Worm (Caenorhabditis elegans) whole organism, L3 larva: Measurements from ENCODE around the gene F39B3.3.
"Not testable (repeated sequence)": the region's sequence is repeated elsewhere in the genome, so short reads cannot be mapped to it uniquely, and the experiment has no call there.

ENCODE experiments used
- R02D3.7 ChIP-seq: fragments of 150-350 bp; optimal IDR thresholded peaks from 2 replicates; lab custom pipeline; 2014; ENCODE audit warnings: missing biosample characterization, missing genetic modification characterization
- ama-1 ChIP-seq: fragments of 150-350 bp; optimal IDR thresholded peaks from 2 replicates; lab custom pipeline; 2018
- ceh-16 ChIP-seq: sonication (generic microtip); optimal IDR thresholded peaks from 2 replicates; lab custom pipeline; 2017; ENCODE audit warnings: missing biosample characterization, missing genetic modification characterization
- ceh-28 ChIP-seq: fragments of 150-350 bp; optimal IDR thresholded peaks from 2 replicates; lab custom pipeline; 2014; ENCODE audit warnings: missing biosample characterization, missing genetic modification reagents, missing genetic modification characterization
- ceh-9 ChIP-seq: sonication (generic microtip); optimal IDR thresholded peaks from 2 replicates; lab custom pipeline; 2018; ENCODE audit warnings: missing biosample characterization, missing genetic modification characterization
- egl-27 ChIP-seq: sonication (generic microtip); optimal IDR thresholded peaks from 4 replicates; lab custom pipeline; 2017; ENCODE audit warnings: missing biosample characterization, missing genetic modification reagents, missing genetic modification characterization
- elt-1 ChIP-seq: fragments of 150-350 bp; optimal IDR thresholded peaks from 2 replicates; lab custom pipeline; 2014; ENCODE audit warnings: missing biosample characterization, missing genetic modification characterization
- elt-2 ChIP-seq: sonication (generic microtip); optimal IDR thresholded peaks from 2 replicates; lab custom pipeline; 2016; ENCODE audit warnings: missing genetic modification reagents, mild to moderate bottlenecking, missing genetic modification characterization, missing compliant biosample characterization
- eor-1 ChIP-seq, 2 experiments: fragments of 150-350 bp; optimal IDR thresholded peaks; 2 replicates each; lab custom pipeline; 2014 to 2018; ENCODE audit warnings: missing biosample characterization in 2 of 2, missing genetic modification characterization in 2 of 2
- fkh-10 ChIP-seq: sonication (generic microtip); optimal IDR thresholded peaks from 2 replicates; lab custom pipeline; 2017; ENCODE audit warnings: missing biosample characterization, missing genetic modification reagents, missing genetic modification characterization
- fkh-2 ChIP-seq: fragments of 150-350 bp; optimal IDR thresholded peaks from 2 replicates; lab custom pipeline; 2014; ENCODE audit warnings: missing biosample characterization, missing genetic modification reagents, missing genetic modification characterization
- fos-1 ChIP-seq: fragments of 150-350 bp; optimal IDR thresholded peaks from 2 replicates; lab custom pipeline; 2014; ENCODE audit warnings: missing biosample characterization, missing genetic modification characterization
- hmg-11 ChIP-seq: sonication (generic microtip); optimal IDR thresholded peaks from 2 replicates; lab custom pipeline; 2016; ENCODE audit warnings: missing genetic modification characterization, missing compliant biosample characterization
- jun-1 ChIP-seq: fragments of 150-350 bp; optimal IDR thresholded peaks from 2 replicates; lab custom pipeline; 2014; ENCODE audit warnings: missing biosample characterization, missing genetic modification reagents, missing genetic modification characterization
- lin-15B ChIP-seq: fragments of 150-350 bp; optimal IDR thresholded peaks from 2 replicates; lab custom pipeline; 2014; ENCODE audit warnings: missing biosample characterization, missing genetic modification characterization
- lin-39 ChIP-seq: fragments of 150-350 bp; optimal IDR thresholded peaks from 2 replicates; lab custom pipeline; 2018; ENCODE audit warnings: missing biosample characterization, missing genetic modification reagents, missing genetic modification characterization
- lsy-12 ChIP-seq: sonication (generic microtip); optimal IDR thresholded peaks from 2 replicates; lab custom pipeline; 2016; ENCODE audit warnings: mild to moderate bottlenecking, missing genetic modification characterization, missing compliant biosample characterization
- mdl-1 ChIP-seq: fragments of 150-350 bp; optimal IDR thresholded peaks from 2 replicates; lab custom pipeline; 2014; ENCODE audit warnings: missing biosample characterization, missing genetic modification characterization
- nfya-1 ChIP-seq: sonication (generic microtip); optimal IDR thresholded peaks from 2 replicates; lab custom pipeline; 2017; ENCODE audit warnings: missing genetic modification characterization, mild to moderate bottlenecking, missing compliant biosample characterization, antibody characterized with exemption, moderate library complexity; ENCODE audit not compliant: insufficient read depth
- nhr-11 ChIP-seq: fragments of 150-350 bp; optimal IDR thresholded peaks from 2 replicates; lab custom pipeline; 2014; ENCODE audit warnings: missing biosample characterization, missing genetic modification characterization
- nhr-12 ChIP-seq: fragments of 150-350 bp; optimal IDR thresholded peaks from 2 replicates; lab custom pipeline; 2014; ENCODE audit warnings: missing biosample characterization, missing genetic modification characterization
- nhr-237 ChIP-seq: fragments of 150-350 bp; optimal IDR thresholded peaks from 2 replicates; lab custom pipeline; 2014; ENCODE audit warnings: missing biosample characterization, missing genetic modification characterization
- nhr-28 ChIP-seq: fragments of 150-350 bp; optimal IDR thresholded peaks from 2 replicates; lab custom pipeline; 2014; ENCODE audit warnings: missing biosample characterization, missing genetic modification characterization
- nhr-43 ChIP-seq: sonication (generic microtip); optimal IDR thresholded peaks from 2 replicates; lab custom pipeline; 2016; ENCODE audit warnings: mild to moderate bottlenecking, missing genetic modification characterization, missing compliant biosample characterization; ENCODE audit not compliant: poor library complexity, severe bottlenecking
- nhr-67 ChIP-seq: fragments of 150-350 bp; optimal IDR thresholded peaks from 2 replicates; lab custom pipeline; 2014; ENCODE audit warnings: missing biosample characterization, missing genetic modification characterization
- nhr-76 ChIP-seq: fragments of 150-350 bp; sonication (generic microtip); optimal IDR thresholded peaks from 5 replicates; lab custom pipeline; 2014; ENCODE audit warnings: missing biosample characterization, missing genetic modification characterization
- pha-4 ChIP-seq: fragments of 150-350 bp; optimal IDR thresholded peaks from 2 replicates; lab custom pipeline; 2014; ENCODE audit warnings: missing biosample characterization, missing genetic modification reagents, missing genetic modification characterization
- pqm-1 ChIP-seq: fragments of 150-350 bp; optimal IDR thresholded peaks from 2 replicates; lab custom pipeline; 2017; ENCODE audit warnings: missing biosample characterization, missing genetic modification characterization, inconsistent platforms
- sea-2 ChIP-seq: fragments of 150-350 bp; sonication (generic microtip); optimal IDR thresholded peaks from 4 replicates; lab custom pipeline; 2014; ENCODE audit warnings: missing biosample characterization, missing genetic modification reagents, missing genetic modification characterization
- skn-1 ChIP-seq: fragments of 150-350 bp; optimal IDR thresholded peaks from 2 replicates; lab custom pipeline; 2014; ENCODE audit warnings: missing biosample characterization, missing genetic modification characterization
- snpc-4 ChIP-seq: fragments of 150-350 bp; optimal IDR thresholded peaks from 2 replicates; lab custom pipeline; 2014; ENCODE audit warnings: missing biosample characterization, missing genetic modification characterization
- tbx-2 ChIP-seq: sonication (generic microtip); optimal IDR thresholded peaks from 2 replicates; lab custom pipeline; 2016; ENCODE audit warnings: mild to moderate bottlenecking, missing genetic modification characterization, missing compliant biosample characterization
- unc-39 ChIP-seq: sonication (generic microtip); optimal IDR thresholded peaks from 4 replicates; lab custom pipeline; 2017; ENCODE audit warnings: missing biosample characterization, missing genetic modification characterization
- zag-1 ChIP-seq: fragments of 150-350 bp; optimal IDR thresholded peaks from 2 replicates; lab custom pipeline; 2014; ENCODE audit warnings: missing biosample characterization, missing genetic modification characterization
- ztf-11 ChIP-seq: fragments of 150-350 bp; optimal IDR thresholded peaks from 2 replicates; lab custom pipeline; 2014; ENCODE audit warnings: missing biosample characterization, missing genetic modification characterization

F39B3.3 gene

DNA sequence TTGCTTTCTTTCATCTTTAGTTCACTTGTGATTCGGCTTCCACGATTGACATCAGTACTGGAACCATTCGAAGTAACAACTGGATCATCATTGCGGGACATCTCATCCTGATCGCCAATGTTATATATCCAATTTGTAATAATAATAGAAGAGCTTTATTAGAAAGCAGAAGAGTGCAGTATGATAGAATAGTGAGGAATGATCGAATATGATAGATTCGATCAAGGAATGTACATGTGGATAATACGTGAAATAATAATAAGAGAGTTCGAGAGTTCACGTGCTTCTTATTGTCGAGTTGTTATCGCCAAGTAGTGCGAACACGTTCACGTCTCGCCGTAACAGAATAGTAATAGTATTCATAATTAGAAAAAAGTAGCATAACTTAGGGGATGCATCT is at the start of gene F39B3.3:
Gene F39B3.3, minus strand, starts transcription at position 101 of the 400 bp plus-strand sequence.
- TF ChIP-seq ztf-11 (tag; lab: Kevin White, UChicago); ceh-16 (tag; lab: Kevin White, UChicago); nhr-76: not testable (repeated sequence)
- TF ChIP-seq, all 47 proteins: peak for 0; not testable (repeated sequence) for 47

DNA sequence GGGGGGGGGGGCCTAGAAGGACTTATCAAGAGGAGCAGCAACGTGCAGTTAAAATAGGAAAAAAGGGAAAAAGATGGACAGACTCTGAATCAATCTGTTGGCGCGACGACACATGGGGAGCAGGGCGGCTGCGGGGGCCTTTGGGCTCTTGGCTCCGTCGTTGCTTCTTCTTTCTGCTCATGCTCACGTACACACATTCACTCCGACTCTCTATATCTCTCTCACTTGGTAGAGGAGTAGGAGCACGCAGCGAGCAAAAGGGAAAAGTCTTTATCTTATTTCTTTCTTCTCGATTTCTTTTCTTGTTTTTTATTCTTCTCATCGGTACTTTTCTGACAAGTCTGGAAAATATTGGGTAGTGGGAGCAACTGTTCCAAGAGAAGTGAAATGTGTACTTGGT is 49.4 kb upstream of the F39B3.3 start:
- peak; percentile 36 for TF ChIP-seq ama-1 (lab: Kevin White, UChicago)
- TF ChIP-seq hmg-11 (tag; lab: Kevin White, UChicago): peak; percentile 52
- peak; percentile 12 for TF ChIP-seq fkh-10 (GFP tag; lab: Kevin White, UChicago)
- peak; percentile 52 for TF ChIP-seq nfya-1 (tag; lab: Kevin White, UChicago)
- no peak for TF ChIP-seq sea-2 (GFP tag; lab: Kevin White, UChicago)
- no peak for TF ChIP-seq ceh-16 (tag; lab: Kevin White, UChicago)
- TF ChIP-seq lin-39: peak; percentile 62

DNA sequence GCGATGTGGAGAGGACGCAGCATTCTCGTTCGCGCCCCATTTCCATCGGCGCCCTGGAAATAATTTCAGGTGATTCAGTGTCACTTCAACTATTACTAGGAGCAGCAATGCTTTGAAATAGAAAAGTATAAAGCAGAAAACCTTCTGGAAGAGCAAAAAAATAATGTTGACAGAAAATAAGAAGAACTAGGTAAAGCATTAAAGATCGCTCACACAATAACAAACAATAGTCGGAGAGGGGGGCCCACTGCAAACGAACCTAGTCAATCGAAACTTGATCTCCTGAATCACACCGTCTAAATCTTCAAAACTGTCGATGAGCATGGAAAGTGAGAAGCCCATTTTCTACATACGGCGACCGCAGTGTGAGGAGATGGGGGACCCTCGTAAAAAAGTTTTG is 49.0 kb upstream of the F39B3.3 start:
- TF ChIP-seq lin-39 (no peak), nhr-12 (tag; lab: Kevin White, UChicago) (no peak), tbx-2 (tag; lab: Kevin White, UChicago) (no peak), zag-1 (tag; lab: Kevin White, UChicago) (no peak), nhr-237 (tag; lab: Kevin White, UChicago) (no peak), R02D3.7 (tag; lab: Kevin White, UChicago) (no peak), nhr-28 (tag; lab: Kevin White, UChicago) (no peak), nhr-76 (no peak), nfya-1 (tag; lab: Kevin White, UChicago) (no peak), nhr-43 (tag; lab: Kevin White, UChicago) (no peak), sea-2 (GFP tag; lab: Kevin White, UChicago) (no peak), pqm-1 (tag; lab: Kevin White, UChicago) (no peak), snpc-4 (no peak), nhr-11 (tag; lab: Kevin White, UChicago) (no peak)
- TF ChIP-seq, all 47 proteins: peak for 0

DNA sequence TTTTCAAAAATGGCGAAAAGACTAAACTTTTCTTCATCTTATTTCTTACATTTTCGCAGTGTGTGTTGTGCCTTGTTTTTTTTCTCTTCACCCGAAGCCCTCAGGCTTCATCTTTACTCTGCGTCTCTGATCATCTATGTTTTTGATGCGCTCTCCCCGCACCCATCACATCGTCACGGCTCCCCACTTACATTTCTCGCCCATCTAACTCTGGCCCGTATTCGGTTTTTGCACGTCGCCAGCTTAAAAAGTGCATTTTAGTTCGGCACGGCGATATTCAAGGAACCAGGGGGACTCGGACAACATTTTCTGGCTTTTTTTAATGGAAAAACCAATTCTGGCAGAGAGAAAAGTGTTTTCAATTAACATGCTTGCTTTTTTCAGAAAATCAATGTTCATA is 48.5 kb upstream of the F39B3.3 start:
- TF ChIP-seq nhr-43 (tag; lab: Kevin White, UChicago) (peak; percentile 27), pha-4 (tag; lab: Kevin White, UChicago) (no peak), nhr-28 (tag; lab: Kevin White, UChicago) (no peak), nfya-1 (tag; lab: Kevin White, UChicago) (peak; percentile 53), mdl-1 (tag; lab: Kevin White, UChicago) (no peak), lin-15B (tag; lab: Kevin White, UChicago) (no peak), lin-39 (peak; percentile 69), ceh-28 (tag; lab: Kevin White, UChicago) (no peak), zag-1 (tag; lab: Kevin White, UChicago) (no peak), eor-1 (tag; optimal IDR thresholded peaks at IDR 0.05; lab: Kevin White, UChicago) (no peak), sea-2 (GFP tag; lab: Kevin White, UChicago) (no peak), ceh-16 (tag; lab: Kevin White, UChicago) (no peak), fkh-2 (tag; lab: Kevin White, UChicago) (no peak), elt-1 (tag; lab: Kevin White, UChicago) (no peak), egl-27 (tag; lab: Kevin White, UChicago) (no peak), ama-1 (lab: Kevin White, UChicago) (peak; percentile 78)

DNA sequence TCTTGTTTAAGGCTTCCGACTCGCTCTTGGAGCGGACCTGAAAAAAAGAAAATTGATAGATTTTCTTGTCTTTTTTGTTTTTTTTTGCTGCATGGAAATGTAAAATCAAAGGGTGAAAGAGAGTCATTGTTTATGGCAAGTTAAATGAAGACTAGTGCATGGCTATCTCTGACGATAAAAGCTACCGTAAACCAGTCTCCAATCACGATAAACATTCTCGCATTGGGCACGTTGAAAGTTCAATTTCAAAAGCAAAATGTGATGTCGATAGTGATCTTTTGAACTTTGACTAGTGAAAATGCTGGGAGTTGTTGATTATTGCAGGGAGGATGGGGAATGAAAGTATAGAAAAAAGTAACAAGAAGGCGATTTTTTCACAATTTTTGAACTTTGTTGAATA is 47.7 kb upstream of the F39B3.3 start:
- TF ChIP-seq elt-2 (peak; percentile 18), R02D3.7 (tag; lab: Kevin White, UChicago) (no peak), nfya-1 (tag; lab: Kevin White, UChicago) (peak; percentile 63), ztf-11 (tag; lab: Kevin White, UChicago) (no peak)
- TF ChIP-seq, all 47 proteins: peak for 2

DNA sequence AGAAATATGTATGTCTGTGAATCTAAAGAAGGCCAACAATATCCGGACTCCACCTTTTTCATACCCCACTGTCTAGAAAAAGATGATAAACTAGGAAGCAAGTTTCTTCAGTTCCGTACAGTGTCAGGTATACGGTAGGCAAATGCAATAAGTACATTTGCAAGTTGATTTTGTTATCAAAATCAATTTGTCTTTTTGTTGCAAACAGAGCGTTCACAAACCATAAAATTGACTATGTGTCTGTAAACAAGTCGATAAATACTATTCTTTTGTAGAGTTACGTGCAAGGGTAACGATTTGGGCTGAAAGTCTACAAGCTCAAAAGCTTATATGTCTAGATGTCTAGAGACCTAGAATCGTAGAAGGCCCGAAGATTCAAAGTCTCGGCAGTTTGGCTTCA is 46.8 kb upstream of the F39B3.3 start:
- no peak for TF ChIP-seq lsy-12
- no peak for TF ChIP-seq tbx-2 (tag; lab: Kevin White, UChicago)
- no peak for TF ChIP-seq ceh-9
- no peak for TF ChIP-seq mdl-1 (tag; lab: Kevin White, UChicago)
- TF ChIP-seq elt-1 (tag; lab: Kevin White, UChicago): no peak
- no peak for TF ChIP-seq pqm-1 (tag; lab: Kevin White, UChicago)
- TF ChIP-seq nhr-76: no peak
- no peak for TF ChIP-seq nfya-1 (tag; lab: Kevin White, UChicago)
- TF ChIP-seq jun-1 (tag; lab: Kevin White, UChicago): no peak
- TF ChIP-seq snpc-4: no peak
- no peak for TF ChIP-seq unc-39
- no peak for TF ChIP-seq nhr-43 (tag; lab: Kevin White, UChicago)
- no peak for TF ChIP-seq fos-1 (tag; lab: Kevin White, UChicago)
- TF ChIP-seq pha-4 (tag; lab: Kevin White, UChicago): no peak
- TF ChIP-seq skn-1: no peak
- TF ChIP-seq R02D3.7 (tag; lab: Kevin White, UChicago): no peak
- no peak for TF ChIP-seq nhr-67 (tag; lab: Kevin White, UChicago)
- TF ChIP-seq lin-39: no peak
- TF ChIP-seq elt-2: no peak
- TF ChIP-seq fkh-2 (tag; lab: Kevin White, UChicago): no peak
- TF ChIP-seq, all 47 proteins: peak for 0
